Fruit fly (Drosophila melanogaster) whole organism, prepupa: ENCODE data around the gene Vps15.

ENCODE experiments used
- Blimp-1 ChIP-seq: fragments of 200-800 bp; sonication (Bioruptor generic); optimal IDR thresholded peaks from 3 replicates; lab custom pipeline; 2017; ENCODE audit warnings: missing biosample characterization, missing genetic modification characterization, mild to moderate bottlenecking, moderate library complexity, missing genetic modification reagents
- CG10631 ChIP-seq: fragments of 200-800 bp; sonication (Bioruptor generic); optimal IDR thresholded peaks from 2 replicates; lab custom pipeline; 2016; ENCODE audit warnings: missing biosample characterization, missing genetic modification characterization
- CG11294 ChIP-seq: fragments of 200-800 bp; sonication (Bioruptor generic); IDR thresholded peaks from 2 replicates; pipeline ENCODE4 v1.3.6; 2022; ENCODE audit warnings: missing biosample characterization, missing genetic modification characterization
- CG11762 ChIP-seq: fragments of 200-800 bp; sonication (Bioruptor generic); optimal IDR thresholded peaks from 3 replicates; lab custom pipeline; 2016; ENCODE audit warnings: missing biosample characterization, missing genetic modification characterization; ENCODE audit not compliant: insufficient read depth
- CG11902 ChIP-seq: fragments of 200-800 bp; sonication (Bioruptor generic); optimal IDR thresholded peaks from 3 replicates; lab custom pipeline; 2016; ENCODE audit warnings: missing biosample characterization, missing genetic modification characterization
- CG15336 ChIP-seq: fragments of 200-800 bp; sonication (Bioruptor generic); IDR thresholded peaks from 2 replicates; pipeline ENCODE4 v1.3.6; 2022; ENCODE audit warnings: missing biosample characterization, missing genetic modification characterization
- CG16779 ChIP-seq: fragments of 200-800 bp; sonication (Bioruptor generic); optimal IDR thresholded peaks from 3 replicates; lab custom pipeline; 2017; ENCODE audit warnings: missing biosample characterization, mild to moderate bottlenecking, missing genetic modification characterization
- CG3032 ChIP-seq: fragments of 200-800 bp; optimal IDR thresholded peaks from 2 replicates; lab custom pipeline; 2019; ENCODE audit warnings: missing biosample characterization, mild to moderate bottlenecking, missing genetic modification characterization, moderate library complexity
- CG31627 ChIP-seq: fragments of 200-800 bp; sonication (Bioruptor generic); optimal IDR thresholded peaks from 3 replicates; lab custom pipeline; 2016; ENCODE audit warnings: missing biosample characterization, missing genetic modification characterization
- CG32006 ChIP-seq: fragments of 200-800 bp; sonication (Bioruptor generic); optimal IDR thresholded peaks from 3 replicates; lab custom pipeline; 2017; ENCODE audit warnings: missing biosample characterization, mild to moderate bottlenecking, missing genetic modification characterization
- CG3919 ChIP-seq: fragments of 200-800 bp; sonication (Bioruptor generic); optimal IDR thresholded peaks from 3 replicates; lab custom pipeline; 2016; ENCODE audit warnings: missing biosample characterization, missing genetic modification characterization
- CG4318 ChIP-seq: fragments of 200-800 bp; sonication (Bioruptor generic); optimal IDR thresholded peaks from 3 replicates; lab custom pipeline; 2017; ENCODE audit warnings: missing biosample characterization, mild to moderate bottlenecking, missing genetic modification characterization
- CG6808 ChIP-seq: fragments of 200-800 bp; sonication (Bioruptor generic); optimal IDR thresholded peaks from 3 replicates; lab custom pipeline; 2017; ENCODE audit warnings: missing biosample characterization, missing genetic modification characterization, mild to moderate bottlenecking, moderate library complexity, missing genetic modification reagents
- CG6854 ChIP-seq: fragments of 200-800 bp; sonication (Bioruptor generic); optimal IDR thresholded peaks from 2 replicates; lab custom pipeline; 2017; ENCODE audit warnings: missing biosample characterization, mild to moderate bottlenecking, missing genetic modification characterization
- CG8119 ChIP-seq: fragments of 200-800 bp; sonication (Bioruptor generic); IDR thresholded peaks from 3 replicates; pipeline ENCODE4 v1.3.6; 2022; ENCODE audit warnings: missing biosample characterization, missing genetic modification characterization
- CG8319 ChIP-seq: fragments of 200-800 bp; sonication (Bioruptor generic); optimal IDR thresholded peaks from 3 replicates; lab custom pipeline; 2016; ENCODE audit warnings: missing biosample characterization, missing genetic modification characterization
- CG8632 ChIP-seq: fragments of 200-800 bp; sonication (Bioruptor generic); optimal IDR thresholded peaks from 3 replicates; lab custom pipeline; 2016; ENCODE audit warnings: missing biosample characterization, missing genetic modification characterization
- Eip75B ChIP-seq: fragments of 200-800 bp; sonication (Bioruptor generic); optimal IDR thresholded peaks from 3 replicates; lab custom pipeline; 2016; ENCODE audit warnings: missing biosample characterization, missing genetic modification characterization
- Eip78C ChIP-seq: fragments of 200-800 bp; sonication (Bioruptor generic); peaks from one replicate; lab custom pipeline; 2016; ENCODE audit warnings: missing biosample characterization, missing genetic modification characterization
- Eip93F ChIP-seq: fragments of 200-800 bp; sonication (Bioruptor generic); optimal IDR thresholded peaks from 2 replicates; lab custom pipeline; 2016; ENCODE audit warnings: missing biosample characterization, mild to moderate bottlenecking, missing genetic modification characterization
- Gug ChIP-seq: fragments of 200-800 bp; sonication (Bioruptor generic); IDR thresholded peaks from 2 replicates; pipeline ENCODE4 v1.3.6; 2022; ENCODE audit warnings: missing biosample characterization, missing genetic modification characterization
- Hr38 ChIP-seq: sonication (Bioruptor generic); optimal IDR thresholded peaks from 2 replicates; lab custom pipeline; 2016; ENCODE audit warnings: missing biosample characterization, missing genetic modification characterization
- Hr4 ChIP-seq: fragments of 200-800 bp; sonication (Bioruptor generic); optimal IDR thresholded peaks from 3 replicates; lab custom pipeline; 2016; ENCODE audit warnings: missing biosample characterization, missing genetic modification characterization
- Met ChIP-seq: fragments of 200-800 bp; sonication (Bioruptor generic); optimal IDR thresholded peaks from 3 replicates; lab custom pipeline; 2016; ENCODE audit warnings: missing biosample characterization, missing genetic modification characterization
- OdsH ChIP-seq: fragments of 200-800 bp; sonication (Bioruptor generic); optimal IDR thresholded peaks from 3 replicates; lab custom pipeline; 2016; ENCODE audit warnings: missing biosample characterization, missing genetic modification characterization
- Smox ChIP-seq: fragments of 200-800 bp; sonication (Bioruptor generic); optimal IDR thresholded peaks from 3 replicates; lab custom pipeline; 2016; ENCODE audit warnings: missing biosample characterization, missing genetic modification characterization
- Sox102F ChIP-seq: fragments of 200-800 bp; sonication (Bioruptor generic); optimal IDR thresholded peaks from 2 replicates; lab custom pipeline; 2016; ENCODE audit warnings: missing biosample characterization, mild to moderate bottlenecking, missing genetic modification characterization
- Sox14 ChIP-seq: fragments of 200-800 bp; sonication (Bioruptor generic); optimal IDR thresholded peaks from 3 replicates; lab custom pipeline; 2016; ENCODE audit warnings: missing biosample characterization, missing genetic modification characterization
- Sox15 ChIP-seq: fragments of 200-800 bp; sonication (Bioruptor generic); optimal IDR thresholded peaks from 3 replicates; lab custom pipeline; 2016; ENCODE audit warnings: missing biosample characterization, missing genetic modification characterization
- dac ChIP-seq: fragments of 200-800 bp; sonication (Bioruptor generic); optimal IDR thresholded peaks from 2 replicates; lab custom pipeline; 2017; ENCODE audit warnings: missing biosample characterization, mild to moderate bottlenecking, missing genetic modification characterization
- eg ChIP-seq: fragments of 200-800 bp; sonication (Bioruptor generic); IDR thresholded peaks from 3 replicates; pipeline ENCODE4 v1.3.6; 2022; ENCODE audit warnings: missing biosample characterization, missing genetic modification characterization
- esn ChIP-seq: fragments of 200-800 bp; sonication (Bioruptor generic); optimal IDR thresholded peaks from 2 replicates; lab custom pipeline; 2016; ENCODE audit warnings: missing biosample characterization, mild to moderate bottlenecking, missing genetic modification characterization, moderate library complexity
- fd85E ChIP-seq: fragments of 200-800 bp; sonication (Bioruptor generic); optimal IDR thresholded peaks from 3 replicates; lab custom pipeline; 2016; ENCODE audit warnings: missing biosample characterization, missing genetic modification characterization
- fkh ChIP-seq: fragments of 200-800 bp; sonication (Bioruptor generic); optimal IDR thresholded peaks from 3 replicates; lab custom pipeline; 2017; ENCODE audit warnings: missing biosample characterization, mild to moderate bottlenecking, missing genetic modification characterization, moderate library complexity
- lz ChIP-seq: fragments of 200-800 bp; sonication (Bioruptor generic); optimal IDR thresholded peaks from 3 replicates; lab custom pipeline; 2016; ENCODE audit warnings: missing biosample characterization, missing genetic modification characterization
- net ChIP-seq: fragments of 200-800 bp; sonication (Bioruptor generic); optimal IDR thresholded peaks from 3 replicates; lab custom pipeline; 2016; ENCODE audit warnings: missing biosample characterization, missing genetic modification characterization
- pdm3 ChIP-seq: fragments of 200-800 bp; sonication (Bioruptor generic); optimal IDR thresholded peaks from 3 replicates; lab custom pipeline; 2016; ENCODE audit warnings: missing biosample characterization, missing genetic modification characterization
- salr ChIP-seq, 2 experiments: fragments of 200-800 bp; sonication (Bioruptor generic); optimal IDR thresholded peaks; 3 replicates each; lab custom pipeline; 2016 to 2018; ENCODE audit warnings: missing biosample characterization in 2 of 2, missing genetic modification characterization in 2 of 2, mild to moderate bottlenecking in 1 of 2
- spab ChIP-seq: fragments of 200-800 bp; sonication (Bioruptor generic); optimal IDR thresholded peaks from 2 replicates; lab custom pipeline; 2017; ENCODE audit warnings: missing biosample characterization, mild to moderate bottlenecking, missing genetic modification characterization, missing genetic modification reagents
- ss ChIP-seq, 2 experiments: fragments of 200-800 bp; sonication (Bioruptor generic); optimal IDR thresholded peaks; 2 replicates in 1 of 2; 3 replicates in 1 of 2; lab custom pipeline; 2017 to 2018; ENCODE audit warnings: mild to moderate bottlenecking in 2 of 2, missing biosample characterization in 2 of 2, missing genetic modification characterization in 2 of 2, moderate library complexity in 1 of 2
- svp ChIP-seq: fragments of 200-800 bp; sonication (Bioruptor generic); peaks from one replicate; lab custom pipeline; 2016; ENCODE audit warnings: missing biosample characterization, missing genetic modification characterization
- topi ChIP-seq: fragments of 200-800 bp; sonication (Bioruptor generic); optimal IDR thresholded peaks from 3 replicates; lab custom pipeline; 2016; ENCODE audit warnings: missing biosample characterization, missing genetic modification characterization
- vri ChIP-seq: fragments of 200-800 bp; sonication (Bioruptor generic); optimal IDR thresholded peaks from 3 replicates; lab custom pipeline; 2016; ENCODE audit warnings: missing biosample characterization, mild to moderate bottlenecking, missing genetic modification characterization

The Vps15 gene

DNA sequence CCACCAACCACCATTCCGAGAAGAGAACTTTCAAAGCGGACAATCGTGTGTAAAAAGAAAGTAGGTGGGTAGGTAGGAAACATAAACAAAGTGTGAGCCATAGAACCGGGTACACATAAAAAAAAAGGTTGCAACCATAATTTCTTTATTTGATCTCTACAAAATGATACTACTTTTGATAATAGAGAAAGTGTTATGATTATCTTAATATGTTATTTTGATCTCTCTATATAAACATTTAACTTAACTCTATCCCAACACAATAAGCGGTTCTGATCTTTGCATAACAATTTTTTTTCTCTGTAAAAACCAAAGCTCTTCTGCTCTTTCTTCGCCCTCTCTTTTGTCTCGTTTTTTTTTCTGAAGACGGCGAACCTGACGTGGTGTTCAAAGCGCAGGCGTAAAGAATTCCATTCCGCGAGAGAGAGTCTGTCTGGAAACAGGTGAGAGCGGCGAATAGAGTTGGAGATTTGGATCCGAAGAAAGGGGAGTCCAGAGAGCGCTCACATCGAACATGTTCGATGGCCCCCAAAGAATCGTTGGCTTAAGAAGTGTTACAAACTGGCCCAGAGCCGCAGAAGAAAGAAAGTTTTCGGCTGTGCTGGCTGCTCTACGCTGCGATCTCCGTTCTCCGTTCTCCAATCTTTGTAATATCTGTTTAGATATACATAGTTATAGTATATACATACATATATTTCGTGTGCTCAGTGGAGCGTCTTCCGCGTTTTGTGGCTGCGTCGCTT lies 1.4 kb upstream of the Vps15 start (continued):
- TF ChIP-seq net (GFP tag; lab: Kevin White, UChicago) (peak; percentile 61), CG16779 (tag; lab: Kevin White, UChicago) (peak; percentile 60), CG3919 (peak; percentile 86), Sox14 (GFP tag; lab: Kevin White, UChicago) (peak; percentile 90), fkh (peak; percentile 37), svp (GFP tag; lab: Kevin White, UChicago) (peak; percentile 96), CG8632 (GFP tag; lab: Kevin White, UChicago) (peak; percentile 81), Eip75B (peak; percentile 92), CG15336 (GFP tag; lab: Robert Waterston, UW) (peak; percentile 86), spab (GFP tag; lab: Kevin White, UChicago) (peak; percentile 55), salr (GFP tag; optimal IDR thresholded peaks at IDR 0.05; lab: Kevin White, UChicago) (peak in 1 of 2 experiments; percentile 78), Hr4 (peak; percentile 83), dac (peak; percentile 39), CG6854 (GFP tag; lab: Kevin White, UChicago) (peak; percentile 90), CG32006 (GFP tag; lab: Kevin White, UChicago) (peak; percentile 82), CG8319 (GFP tag; lab: Kevin White, UChicago) (peak; percentile 61), CG11902 (peak; percentile 46)

DNA sequence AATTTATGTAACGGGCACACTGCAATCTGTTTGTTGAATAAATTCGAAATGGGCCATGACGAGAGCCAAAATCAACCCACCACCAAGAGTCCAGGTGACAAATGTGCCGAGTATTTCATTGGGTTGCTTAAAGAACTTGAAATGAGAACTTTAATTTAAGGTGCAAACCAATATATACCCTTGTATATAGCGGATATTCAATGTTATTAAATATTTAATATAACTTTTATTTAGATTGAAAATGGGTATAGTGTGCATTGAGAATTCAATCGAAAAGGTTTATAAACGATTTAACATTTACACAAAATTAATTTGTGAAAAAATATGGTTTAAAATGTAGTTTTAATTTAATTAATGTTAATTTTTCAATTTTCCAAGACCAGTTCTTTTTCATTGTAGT lies 697 bp upstream of the Vps15 start, which contains the start of gene CG8420:
TSS of gene CG8420 (plus strand) at position 284 of the 400 bp plus-strand sequence.
- TF ChIP-seq Hr38 (GFP tag; lab: Kevin White, UChicago): no peak
- TF ChIP-seq fd85E (GFP tag; lab: Kevin White, UChicago): no peak
- no peak for TF ChIP-seq fkh
- TF ChIP-seq pdm3 (GFP tag; lab: Kevin White, UChicago): no peak
- no peak for TF ChIP-seq CG15336 (GFP tag; lab: Robert Waterston, UW)
- no peak for TF ChIP-seq CG11294 (GFP tag; lab: Robert Waterston, UW)
- no peak for TF ChIP-seq OdsH (GFP tag; lab: Kevin White, UChicago)
- no peak for TF ChIP-seq CG6808

DNA sequence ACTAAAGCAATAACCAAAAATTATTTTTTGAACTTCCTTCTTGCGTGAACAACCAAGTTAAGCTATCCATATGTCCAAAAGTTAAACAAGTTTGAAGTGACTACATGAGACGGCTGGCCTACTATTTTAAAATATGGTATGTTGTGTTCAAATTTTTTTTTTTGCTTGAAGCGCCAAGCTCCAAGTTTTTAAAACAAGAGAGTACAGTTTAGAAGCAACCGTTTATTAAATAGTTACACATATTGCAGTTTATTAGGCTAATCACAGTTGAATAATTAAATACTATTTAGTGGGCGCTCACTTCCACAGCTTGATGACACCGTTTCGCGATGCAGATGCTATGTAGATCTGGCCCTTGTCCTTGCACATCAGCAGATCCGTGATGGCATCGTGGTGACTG lies 5.1 kb downstream of the Vps15 start, which contains the start of gene D1:
TSS of gene D1 (minus strand) at position 101 of the 400 bp plus-strand sequence.
- TF ChIP-seq Blimp-1 (GFP tag; lab: Kevin White, UChicago) (no peak), Eip78C (no peak), eg (GFP tag; lab: Robert Waterston, UW) (no peak), CG10631 (GFP tag; lab: Kevin White, UChicago) (no peak), Eip93F (GFP tag; lab: Kevin White, UChicago) (no peak), CG8119 (GFP tag; lab: Robert Waterston, UW) (no peak), salr (GFP tag; optimal IDR thresholded peaks at IDR 0.05; lab: Kevin White, UChicago) (no peak), Sox102F (GFP tag; lab: Kevin White, UChicago) (no peak), Gug (GFP tag; lab: Robert Waterston, UW) (no peak), CG11902 (no peak), ss (GFP tag; optimal IDR thresholded peaks at IDR 0.05; lab: Kevin White, UChicago) (no peak), Hr4 (no peak)

DNA sequence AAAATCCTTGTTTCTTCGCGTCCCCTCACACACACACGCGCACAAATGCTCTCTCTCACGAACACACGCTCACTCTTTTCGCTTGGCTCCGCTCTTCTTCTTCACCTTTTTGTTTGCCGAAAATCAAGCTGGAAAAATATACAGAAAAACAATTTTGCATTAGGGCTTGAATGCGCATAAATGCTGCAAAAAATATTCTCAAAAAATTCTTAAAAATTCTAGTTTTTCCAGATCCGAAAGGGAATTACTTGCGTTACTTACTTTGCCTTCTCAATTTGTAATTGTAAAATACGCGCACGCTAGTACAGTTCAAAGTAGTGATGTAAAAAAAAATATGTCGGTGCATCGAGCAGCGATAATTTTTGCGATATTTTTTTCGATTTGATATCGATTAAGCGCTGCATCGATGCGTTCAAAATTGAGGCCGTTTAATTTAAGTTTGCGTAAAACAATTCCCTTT lies 5.7 kb downstream of the Vps15 start:
- no peak for TF ChIP-seq pdm3 (GFP tag; lab: Kevin White, UChicago)
- TF ChIP-seq CG32006 (GFP tag; lab: Kevin White, UChicago): no peak
- TF ChIP-seq lz (GFP tag; lab: Kevin White, UChicago): no peak
- no peak for TF ChIP-seq dac
- TF ChIP-seq ss (GFP tag; optimal IDR thresholded peaks at IDR 0.05; lab: Kevin White, UChicago): peak; percentile 40 to 44
- TF ChIP-seq Sox15 (GFP tag; lab: Kevin White, UChicago): no peak
- peak; percentile 70 for TF ChIP-seq Eip78C
- no peak for TF ChIP-seq Hr4
- TF ChIP-seq spab (GFP tag; lab: Kevin White, UChicago): no peak
- TF ChIP-seq Blimp-1 (GFP tag; lab: Kevin White, UChicago): no peak
- TF ChIP-seq CG11762 (GFP tag; lab: Kevin White, UChicago): no peak
- peak; percentile 32 for TF ChIP-seq esn (GFP tag; lab: Kevin White, UChicago)
- no peak for TF ChIP-seq CG8319 (GFP tag; lab: Kevin White, UChicago)
- no peak for TF ChIP-seq Sox102F (GFP tag; lab: Kevin White, UChicago)
- TF ChIP-seq net (GFP tag; lab: Kevin White, UChicago): no peak
- no peak for TF ChIP-seq CG8632 (GFP tag; lab: Kevin White, UChicago)
- peak; percentile 17 for TF ChIP-seq CG3032 (tag; lab: Kevin White, UChicago)
- no peak for TF ChIP-seq CG4318 (GFP tag; lab: Kevin White, UChicago)
- no peak for TF ChIP-seq CG31627
- TF ChIP-seq Met: no peak
- TF ChIP-seq Smox (GFP tag; lab: Kevin White, UChicago): no peak
- TF ChIP-seq topi (GFP tag; lab: Kevin White, UChicago): no peak
- no peak for TF ChIP-seq vri (GFP tag; lab: Kevin White, UChicago)
